Fruit fly (Drosophila melanogaster): Measurements from ENCODE around the gene teq.

DNA sequence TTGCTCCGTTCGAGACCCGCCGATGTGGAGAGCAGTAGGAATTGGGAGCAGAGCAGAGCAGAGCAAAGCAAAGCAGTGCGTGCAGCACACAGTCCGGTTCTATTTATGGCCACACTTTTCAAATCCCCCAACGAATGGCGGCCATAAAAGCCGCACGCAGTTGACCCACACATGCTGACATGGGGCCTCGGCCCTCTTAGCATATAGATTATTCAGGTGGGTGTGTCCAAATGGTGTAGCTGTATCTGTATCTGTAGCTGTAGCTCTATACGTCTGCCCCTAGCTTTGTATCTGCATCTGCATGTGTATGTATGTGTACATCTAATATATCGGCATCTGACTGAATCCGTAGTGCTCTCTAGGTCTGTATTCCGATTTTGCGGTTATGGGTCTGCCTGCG lies 46.8 kb downstream of the teq start:
- TF ChIP-seq CG8159 (tag; optimal IDR thresholded peaks at IDR 0.05) (no peak), CG10348 (GFP tag; IDR thresholded peaks at IDR 0.05) (no peak), Ets98B (GFP tag; IDR thresholded peaks at IDR 0.05) (no peak)
